Fruit fly (Drosophila melanogaster): ENCODE results near the gene CG43317.

Gene CG43317

dm6 chr3R:15833332-15833731 lies 893 bp downstream of the CG43317 start, which contains the start of gene CG43318:
Gene CG43318, minus strand, starts transcription at chr3R:15833432.
- TF ChIP-seq Eip78C (GFP tag) (no peak), cyc (GFP tag; optimal IDR thresholded peaks at IDR 0.05) (no peak), Ets21C (GFP tag; optimal IDR thresholded peaks at IDR 0.05) (no peak), salr (GFP tag; optimal IDR thresholded peaks at IDR 0.05) (no peak), topi (GFP tag; optimal IDR thresholded peaks at IDR 0.05) (no peak), vri (GFP tag; optimal IDR thresholded peaks at IDR 0.05) (no peak), eg (GFP tag; IDR thresholded peaks at IDR 0.05) (no peak), CG8319 (GFP tag; optimal IDR thresholded peaks at IDR 0.05) (no peak), CG3032 (tag; optimal IDR thresholded peaks at IDR 0.05) (no peak), CG8632 (GFP tag; optimal IDR thresholded peaks at IDR 0.05) (no peak), CG7368 (GFP tag; optimal IDR thresholded peaks at IDR 0.05) (no peak)

- peak; percentile 11 for TF ChIP-seq Eip78C (GFP tag)
- no peak for TF ChIP-seq net (GFP tag; optimal IDR thresholded peaks at IDR 0.05)
These were observed 1.7 kb downstream of the CG43317 start, which contains the start of gene rec for dm6 chr3R:15832525-15832924. Gene rec, minus strand, starts transcription at chr3R:15832632.

DNA sequence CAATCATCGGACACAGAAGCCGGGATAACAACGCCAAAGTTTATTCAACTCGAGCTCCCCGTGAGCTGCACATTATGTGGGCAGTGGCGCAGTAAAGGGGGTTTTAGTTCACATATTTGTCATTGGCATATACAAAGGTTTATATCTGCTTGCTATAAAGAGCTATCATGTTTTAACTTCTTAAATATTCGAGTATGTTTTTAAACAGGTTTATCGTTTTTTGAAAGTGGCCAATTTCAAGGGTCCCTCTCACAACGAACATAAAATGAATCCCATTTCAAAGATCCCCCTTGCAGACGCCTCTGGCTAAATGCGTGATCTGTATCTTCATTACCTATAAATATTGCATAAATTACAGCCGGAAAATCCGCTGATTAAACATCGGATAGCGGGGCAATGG lies 6.7 kb downstream of the CG43317 start:
- peak; percentile 62 for TF ChIP-seq CG10631 (GFP tag; optimal IDR thresholded peaks at IDR 0.05)
- TF ChIP-seq Gug (GFP tag; IDR thresholded peaks at IDR 0.05) = 0 out of 2 replicates have a peak, but pooled peaks have one; percentile 35
- 0 out of 3 replicates have a peak, but pooled peaks have one; percentile 31 for TF ChIP-seq CG6163 (GFP tag; IDR thresholded peaks at IDR 0.05)
- TF ChIP-seq Sox14 (GFP tag; optimal IDR thresholded peaks at IDR 0.05) = peak; percentile 82
- no peak for TF ChIP-seq CG6276 (GFP tag; optimal IDR thresholded peaks at IDR 0.05)
- TF ChIP-seq CG11762 (GFP tag; optimal IDR thresholded peaks at IDR 0.05; ENCODE audit: insufficient read depth) = peak; percentile 46
- TF ChIP-seq dsx (GFP tag; optimal IDR thresholded peaks at IDR 0.05; ENCODE audit: poor library complexity, severe bottlenecking) = peak; percentile 81
- TF ChIP-seq Blimp-1 (GFP tag; optimal IDR thresholded peaks at IDR 0.05) = peak; percentile 24
- TF ChIP-seq spab (GFP tag; optimal IDR thresholded peaks at IDR 0.05) = peak; percentile 79
- TF ChIP-seq Hr38 (GFP tag; optimal IDR thresholded peaks at IDR 0.05) = no peak
- TF ChIP-seq CG6792 (GFP tag; optimal IDR thresholded peaks at IDR 0.05) = peak; percentile 67
- TF ChIP-seq Sox15 (GFP tag; optimal IDR thresholded peaks at IDR 0.05) = peak; percentile 54
- TF ChIP-seq Eip75B (GFP tag; optimal IDR thresholded peaks at IDR 0.05) = peak; percentile 77
- peak; percentile 77 for TF ChIP-seq pdm3 (GFP tag; optimal IDR thresholded peaks at IDR 0.05)
- peak; percentile 63 for TF ChIP-seq Ets21C (GFP tag; optimal IDR thresholded peaks at IDR 0.05)
- no peak for TF ChIP-seq Eip93F (GFP tag; optimal IDR thresholded peaks at IDR 0.05)
- peak; percentile 51 for TF ChIP-seq CG11902 (GFP tag; optimal IDR thresholded peaks at IDR 0.05)
- TF ChIP-seq CG11294 (GFP tag; IDR thresholded peaks at IDR 0.05) = 0 out of 2 replicates have a peak, but pooled peaks have one; percentile 22
- TF ChIP-seq net (GFP tag; optimal IDR thresholded peaks at IDR 0.05) = no peak
- peak; percentile 91 for TF ChIP-seq CG6808 (GFP tag; optimal IDR thresholded peaks at IDR 0.05)
- TF ChIP-seq salr (GFP tag; optimal IDR thresholded peaks at IDR 0.05) = peak in 1 of 2 experiments; percentile 65
- TF ChIP-seq CG32006 (GFP tag; optimal IDR thresholded peaks at IDR 0.05) = no peak
- TF ChIP-seq Lpt (GFP tag; optimal IDR thresholded peaks at IDR 0.05) = peak; percentile 28
- peak; percentile 78 for TF ChIP-seq Met (GFP tag; optimal IDR thresholded peaks at IDR 0.05)
- no peak for TF ChIP-seq eg (GFP tag; IDR thresholded peaks at IDR 0.05)
- TF ChIP-seq CG3032 (tag; optimal IDR thresholded peaks at IDR 0.05) = peak; percentile 90
- TF ChIP-seq ss (GFP tag; optimal IDR thresholded peaks at IDR 0.05) = peak; percentile 84
- TF ChIP-seq Ets96B (tag; optimal IDR thresholded peaks at IDR 0.05) = peak; percentile 80
- peak; percentile 79 for TF ChIP-seq Hr39 (GFP tag; optimal IDR thresholded peaks at IDR 0.05)
- peak; percentile 65 for TF ChIP-seq CG34406 (GFP tag; optimal IDR thresholded peaks at IDR 0.05)
- peak; percentile 75 for TF ChIP-seq acj6 (GFP tag; optimal IDR thresholded peaks at IDR 0.05)
- TF ChIP-seq cyc (GFP tag; optimal IDR thresholded peaks at IDR 0.05) = peak; percentile 76
- no peak for TF ChIP-seq CG6854 (GFP tag; optimal IDR thresholded peaks at IDR 0.05)
- peak; percentile 86 for TF ChIP-seq svp (GFP tag)
- TF ChIP-seq CG7368 (GFP tag; optimal IDR thresholded peaks at IDR 0.05) = peak; percentile 53
- TF ChIP-seq CG16779 (tag; optimal IDR thresholded peaks at IDR 0.05) = no peak
- peak; percentile 68 for TF ChIP-seq topi (GFP tag; optimal IDR thresholded peaks at IDR 0.05)
- no peak for TF ChIP-seq fkh (GFP tag; optimal IDR thresholded peaks at IDR 0.05)
- peak; percentile 41 for TF ChIP-seq CG4318 (GFP tag; optimal IDR thresholded peaks at IDR 0.05)
- peak; percentile 52 for TF ChIP-seq CG15336 (GFP tag; IDR thresholded peaks at IDR 0.05)
- TF ChIP-seq CG1621 (tag; optimal IDR thresholded peaks at IDR 0.05) = peak; percentile 62
- TF ChIP-seq CG8119 (GFP tag; IDR thresholded peaks at IDR 0.05) = peak; percentile 60

Data from whole organism, prepupa.